Worm (Caenorhabditis elegans): Measurements from ENCODE around the gene K09C8.9.

ce11 chrX:10976447-10977196 lies 9.0 kb upstream of the K09C8.9 start:
- TF ChIP-seq aly-2 (tag; optimal IDR thresholded peaks at IDR 0.05) (no peak), hif-1 (tag; optimal IDR thresholded peaks at IDR 0.05) (no peak), F44E2.7 (GFP tag; IDR thresholded peaks at IDR 0.05) (no peak), nhr-237 (tag; optimal IDR thresholded peaks at IDR 0.05) (no peak), F10B5.3 (tag; optimal IDR thresholded peaks at IDR 0.05) (no peak), dpl-1 (GFP tag; optimal IDR thresholded peaks at IDR 0.05) (no peak), nhr-41 (GFP tag; IDR thresholded peaks at IDR 0.05) (no peak), pqm-1 (tag; optimal IDR thresholded peaks at IDR 0.05) (no peak)
